Fruit fly (Drosophila melanogaster): ENCODE results near the gene Meltrin.

- no peak for TF ChIP-seq usp (GFP tag; optimal IDR thresholded peaks at IDR 0.05)
- no peak for TF ChIP-seq fru (GFP tag; optimal IDR thresholded peaks at IDR 0.05)
- TF ChIP-seq br (GFP tag; optimal IDR thresholded peaks at IDR 0.05), result no peak
- no peak for TF ChIP-seq h (GFP tag; optimal IDR thresholded peaks at IDR 0.05)
- no peak for TF ChIP-seq brk (GFP tag; optimal IDR thresholded peaks at IDR 0.05)
- no peak for TF ChIP-seq pan (optimal IDR thresholded peaks at IDR 0.05)
Observed at dm6 chr3R:14658170-14658569, 38.9 kb downstream of the Meltrin start.
